Worm (Caenorhabditis elegans): ENCODE data around the gene K06H7.1.

The K06H7.1 gene

DNA sequence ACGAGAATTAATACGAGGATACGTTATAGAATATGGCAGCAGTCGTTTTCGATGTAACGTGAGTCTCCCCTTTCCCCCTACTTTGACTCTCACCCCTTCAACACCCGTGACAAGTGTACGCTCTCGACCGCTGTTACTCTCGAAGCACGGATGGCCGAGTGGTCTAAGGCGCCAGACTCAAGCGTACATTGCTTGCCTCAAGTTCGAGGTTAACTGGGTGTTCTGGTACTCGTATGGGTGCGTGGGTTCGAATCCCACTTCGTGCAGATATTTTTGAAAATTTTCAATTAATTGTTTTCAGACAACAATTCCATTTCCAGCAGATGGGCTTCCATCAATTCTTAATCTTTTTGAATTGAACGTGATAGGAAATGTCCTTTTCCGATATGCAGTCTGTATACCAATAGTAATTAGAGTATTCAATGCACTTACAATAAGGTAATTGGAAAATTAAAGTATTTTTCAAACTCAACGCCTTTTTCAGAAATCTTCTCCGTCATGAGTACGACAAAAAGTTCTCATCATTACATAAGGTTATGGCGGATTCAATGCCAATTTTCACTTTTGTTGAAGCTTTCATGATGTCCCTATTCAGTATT is 10.4 kb downstream of the K06H7.1 start (continued):
- TF ChIP-seq lin-13 (GFP tag; optimal IDR thresholded peaks at IDR 0.05) (peak; percentile 1), sup-37 (GFP tag; optimal IDR thresholded peaks at IDR 0.05) (peak; percentile 31), nhr-84 (tag; optimal IDR thresholded peaks at IDR 0.05) (no peak), unc-30 (tag; optimal IDR thresholded peaks at IDR 0.05) (no peak), fkh-10 (GFP tag; optimal IDR thresholded peaks at IDR 0.05) (peak; percentile 60), ces-1 (GFP tag; optimal IDR thresholded peaks at IDR 0.05) (no peak), lsy-2 (tag; optimal IDR thresholded peaks at IDR 0.05) (peak; percentile 70 to 89), lin-15B (tag; optimal IDR thresholded peaks at IDR 0.05) (no peak), ets-5 (GFP tag; IDR thresholded peaks at IDR 0.05) (no peak), C34B4.2 (tag; optimal IDR thresholded peaks at IDR 0.05) (no peak), nhr-85 (tag) (peak; percentile 78), snu-23 (GFP tag; optimal IDR thresholded peaks at IDR 0.05) (peak; percentile 86), aly-2 (tag; optimal IDR thresholded peaks at IDR 0.05) (peak; percentile 63), nhr-47 (tag; optimal IDR thresholded peaks at IDR 0.05) (peak; percentile 83), mef-2 (tag; optimal IDR thresholded peaks at IDR 0.05) (no peak), lin-39 (tag; optimal IDR thresholded peaks at IDR 0.05) (no peak), F16B12.6 (tag; optimal IDR thresholded peaks at IDR 0.05) (peak; percentile 11), lin-35 (GFP tag; optimal IDR thresholded peaks at IDR 0.05) (peak; percentile 66 to 85), isw-1 (GFP tag; IDR thresholded peaks at IDR 0.05) (peak; percentile 29; the same call in 1 of the 2 replicates), elt-3 (tag; optimal IDR thresholded peaks at IDR 0.05) (peak in 2 of 6 experiments; percentile 22 to 24), nhr-28 (tag; optimal IDR thresholded peaks at IDR 0.05) (no peak), ceh-8 (GFP tag; optimal IDR thresholded peaks at IDR 0.05) (peak; percentile 20), dpl-1 (GFP tag; optimal IDR thresholded peaks at IDR 0.05) (peak; percentile 37 to 59 (median 56)), rnt-1 (tag; optimal IDR thresholded peaks at IDR 0.05) (peak; percentile 86), skn-1 (tag; optimal IDR thresholded peaks at IDR 0.05) (peak; percentile 76), jun-1 (tag; optimal IDR thresholded peaks at IDR 0.05) (peak; percentile 42), grh-1 (GFP tag; IDR thresholded peaks at IDR 0.05) (no peak), efl-1 (optimal IDR thresholded peaks at IDR 0.05) (peak; percentile 62 to 68), efl-1 (GFP tag; optimal IDR thresholded peaks at IDR 0.05 in 1 of 2) (peak; percentile 50 to 96), irx-1 (tag; optimal IDR thresholded peaks at IDR 0.05) (peak; percentile 55), vab-15 (tag; optimal IDR thresholded peaks at IDR 0.05) (peak; percentile 55), ceh-63 (GFP tag; optimal IDR thresholded peaks at IDR 0.05) (no peak), hpl-2 (GFP tag; optimal IDR thresholded peaks at IDR 0.05) (no peak), nhr-76 (tag; optimal IDR thresholded peaks at IDR 0.05) (no peak), snpc-4 (tag; optimal IDR thresholded peaks at IDR 0.05) (peak; percentile 24), fkh-8 (tag; optimal IDR thresholded peaks at IDR 0.05) (peak; percentile 80), nhr-19 (GFP tag; conservative IDR thresholded peaks at IDR 0.05) (peak; percentile 74), fkh-4 (tag; optimal IDR thresholded peaks at IDR 0.05; ENCODE audit: borderline replicate concordance) (no peak), ama-1 (optimal IDR thresholded peaks at IDR 0.05) (no peak), ceh-88 (GFP tag; IDR thresholded peaks at IDR 0.05) (peak; percentile 56), sptf-1 (tag; optimal IDR thresholded peaks at IDR 0.05) (no peak), mep-1 (tag; optimal IDR thresholded peaks at IDR 0.05) (peak; percentile 75), unc-62 (GFP tag; optimal IDR thresholded peaks at IDR 0.05) (no peak), lin-14 (GFP tag; optimal IDR thresholded peaks at IDR 0.05) (peak; percentile 65), zag-1 (tag; optimal IDR thresholded peaks at IDR 0.05) (no peak), tbx-2 (tag; optimal IDR thresholded peaks at IDR 0.05) (peak; percentile 67), unc-130 (tag; optimal IDR thresholded peaks at IDR 0.05) (peak; percentile 49), sox-4 (tag; optimal IDR thresholded peaks at IDR 0.05) (no peak), C16A3.4 (tag; optimal IDR thresholded peaks at IDR 0.05) (peak; percentile 66), elt-2 (tag; optimal IDR thresholded peaks at IDR 0.05) (no peak), xbp-1 (tag; optimal IDR thresholded peaks at IDR 0.05) (peak; percentile 68), pqm-1 (tag; optimal IDR thresholded peaks at IDR 0.05) (no peak), unc-86 (tag; optimal IDR thresholded peaks at IDR 0.05) (peak; percentile 61), egl-27 (tag; optimal IDR thresholded peaks at IDR 0.05) (peak in 1 of 2 experiments; percentile 9)

All from whole organism, L1 larva.